Worm (Caenorhabditis elegans): ENCODE data around the gene C05B5.2.

The C05B5.2 gene

DNA sequence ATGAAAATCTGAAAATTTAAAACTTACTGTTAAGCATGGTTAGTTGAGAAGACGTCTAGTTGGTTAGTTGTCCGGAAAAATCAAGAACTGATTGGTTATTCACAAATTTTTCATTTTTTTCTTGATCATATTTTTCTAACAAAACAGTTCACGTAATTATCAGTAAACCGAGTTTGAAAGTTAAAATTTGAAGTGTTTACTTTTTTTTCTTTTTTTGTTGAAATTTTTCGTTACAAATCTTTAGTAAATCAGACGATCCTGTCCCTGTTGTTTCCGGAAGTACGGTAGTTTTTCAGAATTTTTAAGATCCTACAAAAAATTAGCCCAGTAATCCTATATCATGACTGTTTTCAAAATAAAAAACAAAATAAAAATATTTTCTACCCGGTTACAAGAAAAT lies at the start of gene C05B5.2:
C05B5.2 (minus strand) TSS at position 101 of the 400 bp plus-strand sequence.
- TF ChIP-seq unc-62 (GFP tag; optimal IDR thresholded peaks at IDR 0.05) = no peak

- TF ChIP-seq unc-62 (GFP tag; optimal IDR thresholded peaks at IDR 0.05) = no peak
These were observed 49.4 kb upstream of the C05B5.2 start, which contains the start of gene T16G12.1 for ce11 chrIII:10049682-10050081. TSS of gene T16G12.1 (minus strand) at chrIII:10049857.

DNA sequence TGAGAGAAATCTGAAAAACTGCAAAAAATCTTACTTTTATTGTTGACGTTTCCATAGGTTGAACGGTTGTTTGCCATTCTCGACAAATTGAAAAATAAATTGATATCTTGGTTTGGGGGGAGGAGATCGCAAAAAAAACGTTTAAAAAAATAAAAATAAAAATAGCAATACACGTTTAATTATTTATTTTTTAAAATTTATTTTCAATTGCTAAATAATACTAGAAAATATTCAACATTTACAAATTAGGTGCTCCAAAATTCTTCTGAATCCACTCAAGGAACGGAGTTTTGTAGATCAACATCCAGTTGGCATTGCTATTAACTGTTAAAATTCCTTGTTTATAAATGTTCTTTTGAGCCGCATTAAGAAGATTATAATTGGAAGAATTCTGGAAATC lies 39.7 kb upstream of the C05B5.2 start, which contains the start of gene T16G12.7:
T16G12.7 (minus strand) TSS at position 101 of the 400 bp plus-strand sequence.
- no peak for TF ChIP-seq unc-62 (GFP tag; optimal IDR thresholded peaks at IDR 0.05)

DNA sequence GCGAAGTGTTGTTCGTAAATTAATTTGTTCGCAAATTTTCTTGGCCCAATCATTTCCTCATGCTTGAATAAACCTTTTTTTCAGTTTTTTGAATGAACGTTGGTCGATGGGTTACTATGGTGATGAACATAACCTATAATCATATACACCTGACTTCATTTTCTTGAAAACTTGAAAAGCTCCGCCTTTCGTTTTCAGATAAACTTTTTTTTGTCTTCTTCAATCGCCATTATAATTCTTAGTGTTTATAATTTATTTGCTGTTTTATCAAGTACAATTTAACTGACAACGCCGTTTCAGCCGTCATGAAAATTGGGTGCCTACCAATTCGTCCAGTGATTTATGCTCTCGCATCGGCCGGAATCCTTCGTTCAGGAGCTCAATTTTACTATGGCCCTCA lies 36.8 kb upstream of the C05B5.2 start, which contains the start of gene M04D8.7:
M04D8.7 (plus strand) TSS at position 301 of the 400 bp plus-strand sequence.
- TF ChIP-seq unc-62 (GFP tag; optimal IDR thresholded peaks at IDR 0.05) = no peak

- TF ChIP-seq unc-62 (GFP tag; optimal IDR thresholded peaks at IDR 0.05) = no peak
These were observed 35.5 kb upstream of the C05B5.2 start, which contains the start of gene xbx-3 for ce11 chrIII:10035783-10036182. TSS of gene xbx-3 (plus strand) at chrIII:10035945.

DNA sequence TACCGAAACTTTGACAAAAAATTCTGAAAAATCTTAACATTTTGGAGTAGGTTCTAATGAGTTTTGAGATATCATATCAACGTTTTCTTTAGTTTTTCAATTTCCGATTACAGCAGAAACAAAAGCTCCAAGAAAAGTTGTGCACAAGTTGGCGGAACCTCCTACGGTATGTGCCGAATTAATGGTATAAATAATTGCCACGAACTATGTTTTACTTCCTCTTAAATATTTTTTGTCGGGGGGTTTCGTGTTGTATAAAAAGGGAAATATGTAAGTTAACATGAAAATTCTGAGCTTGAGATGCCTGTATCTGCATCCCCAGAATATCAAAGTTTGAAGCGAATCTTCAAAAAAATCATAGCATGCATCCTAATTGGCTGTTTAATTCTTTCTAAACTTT lies 33.6 kb upstream of the C05B5.2 start, which contains the start of gene M04D8.8:
M04D8.8 (plus strand) TSS at position 301 of the 400 bp plus-strand sequence.
- TF ChIP-seq unc-62 (GFP tag; optimal IDR thresholded peaks at IDR 0.05) = no peak

DNA sequence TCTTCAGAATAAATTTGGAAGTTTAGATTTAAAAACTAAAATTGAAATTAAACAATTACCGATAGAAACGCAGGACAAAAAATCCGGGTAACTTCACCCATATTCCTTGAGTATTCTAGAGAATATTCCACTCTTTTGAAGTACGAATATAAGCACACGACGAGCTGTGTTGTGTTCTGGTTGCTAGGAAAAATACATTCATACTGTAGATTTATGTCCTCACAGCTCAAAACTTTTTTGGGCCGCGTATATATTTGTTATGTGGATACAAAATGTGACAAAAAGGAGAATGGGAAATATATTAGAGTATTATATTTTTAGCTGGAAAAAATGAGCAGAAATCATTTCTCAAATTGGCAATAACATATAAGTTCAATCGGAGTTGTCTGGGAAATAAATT lies 32.9 kb upstream of the C05B5.2 start, which contains the start of gene M04D8.5:
M04D8.5 (minus strand) TSS at position 101 of the 400 bp plus-strand sequence.
- TF ChIP-seq unc-62 (GFP tag; optimal IDR thresholded peaks at IDR 0.05) = no peak

DNA sequence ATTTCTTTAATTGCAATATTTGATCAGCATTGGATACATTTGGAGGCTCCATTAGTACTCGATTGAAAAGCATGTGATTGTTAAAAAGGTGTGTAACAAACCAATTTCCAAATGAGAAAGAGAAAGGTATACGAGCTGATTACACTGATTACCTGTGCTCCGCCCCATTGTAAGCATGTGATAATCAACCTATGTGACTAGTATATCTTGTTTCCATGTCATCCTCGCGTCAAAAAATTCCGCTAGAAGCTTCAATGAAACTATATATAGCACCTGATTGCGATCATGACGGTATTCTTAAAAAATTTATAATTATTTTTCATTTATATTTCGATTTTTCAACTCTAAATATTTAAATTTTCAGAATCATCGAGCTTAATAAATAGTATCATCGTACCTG lies 30.2 kb upstream of the C05B5.2 start, which contains the start of gene M04D8.4:
M04D8.4 (minus strand) TSS at position 101 of the 400 bp plus-strand sequence.
- no peak for TF ChIP-seq unc-62 (GFP tag; optimal IDR thresholded peaks at IDR 0.05)

- no peak for TF ChIP-seq unc-62 (GFP tag; optimal IDR thresholded peaks at IDR 0.05)
These were observed 27.6 kb upstream of the C05B5.2 start, which contains the start of gene ins-23 for ce11 chrIII:10027947-10028346. TSS of gene ins-23 (plus strand) at chrIII:10028247.

ce11 chrIII:10025989-10026388 lies 25.7 kb upstream of the C05B5.2 start, which contains the start of gene ins-22:
TSS of gene ins-22 (plus strand) at chrIII:10026289.
- TF ChIP-seq unc-62 (GFP tag; optimal IDR thresholded peaks at IDR 0.05) = no peak

DNA sequence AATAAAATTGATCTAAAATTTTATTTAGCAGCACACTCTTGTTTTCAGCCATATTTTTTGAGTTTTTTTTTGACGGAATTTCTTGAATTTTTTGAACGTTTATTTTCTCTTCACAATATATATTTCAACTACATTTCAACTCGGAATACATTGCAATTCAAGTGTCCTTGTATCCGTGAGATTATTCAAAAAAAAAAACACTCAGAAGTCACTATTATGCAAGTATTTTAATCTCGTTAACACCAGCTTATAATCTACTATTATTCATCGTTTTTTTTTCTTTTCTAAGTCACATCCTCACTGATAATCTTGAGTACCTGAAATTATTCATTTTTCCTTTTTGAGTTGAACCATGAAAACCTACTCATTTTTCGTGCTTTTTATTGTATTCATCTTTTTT lies 23.1 kb upstream of the C05B5.2 start, which contains the start of gene ins-21:
ins-21 (plus strand) TSS at position 301 of the 400 bp plus-strand sequence.
- no peak for TF ChIP-seq unc-62 (GFP tag; optimal IDR thresholded peaks at IDR 0.05)

DNA sequence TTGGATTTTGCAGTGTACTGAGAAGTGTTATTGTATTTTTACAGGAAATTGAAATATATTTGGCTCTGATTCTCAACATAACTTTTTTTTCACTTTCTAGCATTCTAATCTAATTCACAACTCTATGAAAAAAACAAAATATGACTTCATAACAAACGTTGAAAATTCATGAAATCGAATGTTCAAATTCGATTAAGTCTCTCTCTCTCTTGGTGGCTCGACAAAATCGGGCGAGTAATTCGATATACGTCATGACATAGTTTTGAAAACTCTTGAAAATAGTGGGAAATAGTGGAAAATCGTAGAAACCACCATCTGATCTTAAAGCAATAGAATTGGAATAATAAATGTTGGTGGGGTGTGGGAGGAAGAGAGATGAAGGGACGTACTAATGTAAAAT lies 17.7 kb upstream of the C05B5.2 start:
- TF ChIP-seq unc-62 (GFP tag; optimal IDR thresholded peaks at IDR 0.05) = no peak

DNA sequence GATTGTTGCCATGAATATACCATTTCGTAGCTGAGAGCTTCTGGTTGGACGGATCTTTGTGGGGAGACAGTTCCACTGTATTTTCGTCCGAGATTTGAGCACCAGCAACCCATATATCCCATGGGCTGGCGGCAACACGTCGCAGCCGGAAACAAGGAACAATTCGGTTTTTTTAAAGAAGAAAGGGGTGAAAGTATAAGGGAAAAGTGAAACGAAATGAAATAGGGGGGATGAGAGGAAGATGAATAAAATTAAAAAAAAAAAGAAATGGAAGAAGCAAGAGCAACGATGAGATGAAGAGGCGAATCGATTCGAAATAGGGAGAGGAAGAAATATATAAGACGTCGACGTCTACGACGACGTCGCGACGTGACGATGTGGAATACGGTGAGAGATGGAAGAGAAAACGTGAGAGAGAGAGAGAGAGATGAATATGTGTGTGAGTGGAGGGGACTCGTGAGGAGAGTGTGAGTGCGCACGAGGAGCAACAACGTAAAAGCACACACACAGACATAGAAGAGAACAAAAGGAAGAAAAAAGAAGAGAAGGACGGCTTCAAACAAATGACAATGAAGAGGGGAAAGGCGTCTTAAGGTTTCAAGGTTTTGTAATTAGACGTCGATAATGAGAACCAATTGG lies 16.2 kb upstream of the C05B5.2 start, which contains the start of gene rgs-1:
rgs-1 (minus strand) TSS at position 146 of the 639 bp plus-strand sequence.
- TF ChIP-seq unc-62 (GFP tag; optimal IDR thresholded peaks at IDR 0.05) = no peak

DNA sequence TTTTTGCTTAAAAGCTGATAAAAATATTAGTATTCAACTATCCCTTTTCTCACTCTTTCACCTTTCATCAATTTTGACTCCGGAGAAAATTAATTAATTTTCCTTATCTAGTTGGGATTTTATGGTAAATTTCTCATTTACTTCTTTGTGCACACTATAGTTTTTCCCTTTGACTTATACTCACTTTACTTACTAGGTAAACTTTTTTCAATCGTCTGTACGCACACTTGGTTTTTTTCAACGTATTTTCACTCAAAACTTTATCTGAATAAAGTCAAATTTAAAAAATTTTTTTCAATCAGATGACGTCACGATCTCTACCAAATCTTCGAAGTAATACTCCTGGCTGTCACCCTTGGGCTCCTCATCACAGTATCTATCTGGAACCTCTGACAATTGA lies 11.8 kb upstream of the C05B5.2 start, which contains the start of gene C05B5.16:
C05B5.16 (plus strand) TSS at position 301 of the 400 bp plus-strand sequence.
- no peak for TF ChIP-seq unc-62 (GFP tag; optimal IDR thresholded peaks at IDR 0.05)

DNA sequence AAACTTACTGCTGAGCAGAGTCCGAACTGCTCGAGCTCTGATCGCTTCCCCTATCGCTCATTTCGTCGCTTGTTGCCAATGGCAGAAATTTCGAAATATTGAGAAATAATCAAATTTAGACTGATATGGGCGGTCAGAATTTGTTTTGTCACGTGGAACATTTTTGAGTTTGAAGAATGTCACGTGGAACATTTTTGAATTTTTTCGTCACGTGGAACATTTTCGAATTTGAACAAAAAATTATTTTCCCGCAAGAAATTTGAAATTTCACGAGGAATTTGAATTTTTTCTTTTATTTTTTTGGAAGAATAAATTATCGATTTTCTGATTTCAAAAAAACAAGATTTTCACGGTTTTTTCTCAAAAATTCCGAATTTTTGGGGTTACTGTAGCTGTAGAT lies 9.8 kb upstream of the C05B5.2 start, which contains the start of gene fbxa-155:
fbxa-155 (minus strand) TSS at position 101 of the 400 bp plus-strand sequence.
- TF ChIP-seq unc-62 (GFP tag; optimal IDR thresholded peaks at IDR 0.05) = no peak

DNA sequence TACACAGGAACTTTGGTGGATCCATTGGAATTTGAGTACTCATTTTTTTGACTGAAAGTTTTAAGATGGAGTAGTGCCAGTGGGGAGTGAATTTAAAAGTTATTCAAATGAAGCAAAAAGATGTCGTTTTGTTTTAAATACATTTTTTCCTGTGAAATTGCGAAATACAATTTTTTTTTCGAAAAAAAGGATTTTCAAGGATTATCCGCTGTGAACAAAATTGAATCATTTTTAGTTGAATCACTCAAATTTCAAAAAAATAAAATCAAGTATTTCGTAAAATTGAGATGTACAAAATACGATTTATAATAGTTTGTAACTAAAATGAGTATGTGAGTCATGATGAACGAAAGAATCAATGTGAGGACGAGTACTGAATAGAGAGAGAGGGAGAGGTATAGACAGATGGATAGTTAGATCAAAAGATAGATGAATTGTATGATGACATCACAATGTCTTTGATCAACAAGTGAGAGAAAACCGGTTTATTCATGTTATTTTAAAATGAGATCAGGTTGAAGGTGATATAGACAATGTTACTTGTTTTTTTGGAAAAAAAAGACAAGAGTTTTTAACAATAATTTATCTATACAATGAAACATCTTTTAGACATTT lies 6.5 kb upstream of the C05B5.2 start, which contains the start of gene C05B5.8:
C05B5.8 (minus strand) TSS at position 51 of the 615 bp plus-strand sequence.
- no peak for TF ChIP-seq unc-62 (GFP tag; optimal IDR thresholded peaks at IDR 0.05)

Data from whole organism, dauer.